Worm (Caenorhabditis elegans) whole organism, L2 larva: ENCODE measurements around the gene ugt-21.

ENCODE experiments used
- C34F6.9 ChIP-seq: fragments of 150-350 bp; optimal IDR thresholded peaks from 2 replicates; lab custom pipeline; 2014; ENCODE audit warnings: missing biosample characterization, missing genetic modification characterization
- R02D3.7 ChIP-seq: fragments of 150-350 bp; optimal IDR thresholded peaks from 2 replicates; lab custom pipeline; 2014; ENCODE audit warnings: missing biosample characterization, missing genetic modification characterization
- Y55F3AM.14 ChIP-seq: fragments of 200-800 bp; sonication (Bioruptor generic); optimal IDR thresholded peaks from 2 replicates; lab custom pipeline; 2018; ENCODE audit warnings: mild to moderate bottlenecking, missing genetic modification characterization, missing compliant biosample characterization
- alr-1 ChIP-seq: fragments of 150-350 bp; optimal IDR thresholded peaks from 2 replicates; lab custom pipeline; 2014; ENCODE audit warnings: missing biosample characterization, missing genetic modification characterization
- aly-2 ChIP-seq: fragments of 150-350 bp; optimal IDR thresholded peaks from 2 replicates; lab custom pipeline; 2014; ENCODE audit warnings: missing biosample characterization, missing genetic modification characterization
- ama-1 ChIP-seq: fragments of 150-350 bp; optimal IDR thresholded peaks from 2 replicates; lab custom pipeline; 2018; ENCODE audit warnings: inconsistent platforms
- ceh-16 ChIP-seq: fragments of 150-350 bp; optimal IDR thresholded peaks from 2 replicates; lab custom pipeline; 2014; ENCODE audit warnings: missing biosample characterization, missing genetic modification characterization
- ceh-82 ChIP-seq: fragments of 150-350 bp; optimal IDR thresholded peaks from 2 replicates; lab custom pipeline; 2014; ENCODE audit warnings: missing biosample characterization, missing genetic modification characterization
- elt-1 ChIP-seq: fragments of 150-350 bp; optimal IDR thresholded peaks from 2 replicates; lab custom pipeline; 2014; ENCODE audit warnings: missing biosample characterization, missing genetic modification characterization
- elt-3 ChIP-seq: sonication (generic microtip); optimal IDR thresholded peaks from 2 replicates; lab custom pipeline; 2017; ENCODE audit warnings: missing biosample characterization, missing genetic modification characterization
- fos-1 ChIP-seq: fragments of 150-350 bp; optimal IDR thresholded peaks from 2 replicates; lab custom pipeline; 2014; ENCODE audit warnings: missing biosample characterization, missing genetic modification characterization
- gmeb-1 ChIP-seq: fragments of 150-350 bp; optimal IDR thresholded peaks from 2 replicates; lab custom pipeline; 2014; ENCODE audit warnings: missing biosample characterization, missing genetic modification characterization
- lin-11 ChIP-seq: fragments of 150-350 bp; sonication (generic microtip); optimal IDR thresholded peaks from 2 replicates; lab custom pipeline; 2014; ENCODE audit warnings: missing biosample characterization, missing genetic modification characterization, inconsistent platforms, mixed read lengths
- lin-39 ChIP-seq: fragments of 150-350 bp; optimal IDR thresholded peaks from 2 replicates; lab custom pipeline; 2014; ENCODE audit warnings: missing biosample characterization, missing genetic modification reagents, missing genetic modification characterization
- lsy-2 ChIP-seq, 2 experiments: fragments of 150-350 bp in 1 of 2; sonication (generic microtip) in 1 of 2; optimal IDR thresholded peaks; 2 replicates each; lab custom pipeline; 2014 to 2017; ENCODE audit warnings: missing biosample characterization in 2 of 2, missing genetic modification characterization in 2 of 2
- mab-5 ChIP-seq: fragments of 150-350 bp; optimal IDR thresholded peaks from 2 replicates; lab custom pipeline; 2014; ENCODE audit warnings: missing biosample characterization, missing genetic modification characterization
- mbf-1 ChIP-seq: sonication (generic microtip); optimal IDR thresholded peaks from 2 replicates; lab custom pipeline; 2017; ENCODE audit warnings: missing biosample characterization, missing genetic modification characterization
- mdl-1 ChIP-seq, 2 experiments: fragments of 150-350 bp in 1 of 2; sonication (generic microtip) in 1 of 2; optimal IDR thresholded peaks; 2 replicates each; lab custom pipeline; 2017; ENCODE audit warnings: missing biosample characterization in 2 of 2, missing genetic modification characterization in 2 of 2
- nhr-10 ChIP-seq: sonication (generic microtip); optimal IDR thresholded peaks from 2 replicates; lab custom pipeline; 2017; ENCODE audit warnings: missing biosample characterization, missing genetic modification characterization
- nhr-11 ChIP-seq: fragments of 150-350 bp; optimal IDR thresholded peaks from 2 replicates; lab custom pipeline; 2014; ENCODE audit warnings: missing biosample characterization, missing genetic modification characterization
- nhr-12 ChIP-seq: fragments of 150-350 bp; optimal IDR thresholded peaks from 2 replicates; lab custom pipeline; 2014; ENCODE audit warnings: missing biosample characterization, missing genetic modification characterization
- nhr-129 ChIP-seq: fragments of 150-350 bp; optimal IDR thresholded peaks from 2 replicates; lab custom pipeline; 2014; ENCODE audit warnings: missing biosample characterization, missing genetic modification characterization
- nhr-21 ChIP-seq: fragments of 150-350 bp; optimal IDR thresholded peaks from 2 replicates; lab custom pipeline; 2014; ENCODE audit warnings: missing biosample characterization, missing genetic modification characterization
- nhr-25 ChIP-seq: fragments of 150-350 bp; sonication (generic microtip); optimal IDR thresholded peaks from 3 replicates; lab custom pipeline; 2014; ENCODE audit warnings: missing biosample characterization, missing genetic modification characterization
- nhr-6 ChIP-seq: fragments of 150-350 bp; optimal IDR thresholded peaks from 2 replicates; lab custom pipeline; 2014; ENCODE audit warnings: missing biosample characterization, missing genetic modification characterization
- nhr-77 ChIP-seq: fragments of 150-350 bp; optimal IDR thresholded peaks from 2 replicates; lab custom pipeline; 2014; ENCODE audit warnings: missing biosample characterization, missing genetic modification characterization
- peb-1 ChIP-seq: fragments of 150-350 bp; optimal IDR thresholded peaks from 2 replicates; lab custom pipeline; 2014; ENCODE audit warnings: missing biosample characterization, missing genetic modification characterization
- sem-4 ChIP-seq: fragments of 150-350 bp; optimal IDR thresholded peaks from 2 replicates; lab custom pipeline; 2014; ENCODE audit warnings: missing biosample characterization, missing genetic modification reagents, missing genetic modification characterization
- skn-1 ChIP-seq: sonication (generic microtip); optimal IDR thresholded peaks from 2 replicates; lab custom pipeline; 2017; ENCODE audit warnings: missing biosample characterization, missing genetic modification characterization
- sma-3 ChIP-seq: sonication (generic microtip); optimal IDR thresholded peaks from 2 replicates; lab custom pipeline; 2016; ENCODE audit warnings: missing genetic modification reagents, missing genetic modification characterization, missing compliant biosample characterization
- sma-9 ChIP-seq, 2 experiments: fragments of 150-350 bp in 1 of 2; sonication (generic microtip) in 1 of 2; optimal IDR thresholded peaks; 2 replicates each; lab custom pipeline; 2014 to 2016; ENCODE audit warnings: missing genetic modification characterization in 2 of 2, mild to moderate bottlenecking in 1 of 2, missing biosample characterization in 1 of 2, missing compliant biosample characterization in 1 of 2, missing genetic modification reagents in 1 of 2, moderate library complexity in 1 of 2
- snpc-4 ChIP-seq: fragments of 150-350 bp; optimal IDR thresholded peaks from 2 replicates; lab custom pipeline; 2014; ENCODE audit warnings: missing biosample characterization, missing genetic modification characterization
- unc-55 ChIP-seq: fragments of 150-350 bp; sonication (generic microtip); optimal IDR thresholded peaks from 3 replicates; lab custom pipeline; 2014; ENCODE audit warnings: missing biosample characterization, missing genetic modification reagents, missing genetic modification characterization
- unc-62 ChIP-seq: fragments of 150-350 bp; optimal IDR thresholded peaks from 2 replicates; lab custom pipeline; 2014; ENCODE audit warnings: missing biosample characterization, missing genetic modification reagents, missing genetic modification characterization
- zag-1 ChIP-seq: fragments of 150-350 bp; optimal IDR thresholded peaks from 2 replicates; lab custom pipeline; 2014; ENCODE audit warnings: missing biosample characterization, missing genetic modification characterization
- ztf-1 ChIP-seq: fragments of 200-800 bp; sonication (Bioruptor generic); conservative IDR thresholded peaks from 2 replicates; pipeline ENCODE4 v1.3.6; 2022; ENCODE audit warnings: missing genetic modification characterization, missing compliant biosample characterization
- ztf-11 ChIP-seq: sonication (generic microtip); optimal IDR thresholded peaks from 2 replicates; lab custom pipeline; 2017; ENCODE audit warnings: missing biosample characterization, missing genetic modification characterization
- ztf-4 ChIP-seq: fragments of 150-350 bp; optimal IDR thresholded peaks from 2 replicates; lab custom pipeline; 2014; ENCODE audit warnings: missing biosample characterization, missing genetic modification characterization

ugt-21 gene

ce11 chrIV:9488315-9488714 is 11.8 kb upstream of the ugt-21 start, which contains the start of gene sru-1:
Gene sru-1 (plus strand): TSS chrIV:9488615.
- TF ChIP-seq lin-11 (tag; lab: Kevin White, UChicago): no peak
- TF ChIP-seq alr-1 (tag; lab: Kevin White, UChicago): no peak
- TF ChIP-seq C34F6.9: no peak
- no peak for TF ChIP-seq mbf-1 (tag; lab: Kevin White, UChicago)
- no peak for TF ChIP-seq ztf-4 (tag; lab: Kevin White, UChicago)
- no peak for TF ChIP-seq lsy-2 (tag; optimal IDR thresholded peaks at IDR 0.05; lab: Kevin White, UChicago)
- TF ChIP-seq nhr-11 (tag; lab: Kevin White, UChicago): no peak
- no peak for TF ChIP-seq ama-1 (lab: Kevin White, UChicago)
- TF ChIP-seq unc-62 (GFP tag; lab: Kevin White, UChicago): no peak
- TF ChIP-seq lin-39: no peak
- TF ChIP-seq aly-2: no peak

ce11 chrIV:9490320-9490719 is 9.8 kb upstream of the ugt-21 start, which contains the start of gene sru-6:
Gene sru-6 (plus strand): TSS chrIV:9490620.
- no peak for TF ChIP-seq sma-3
- no peak for TF ChIP-seq elt-3 (tag; lab: Kevin White, UChicago)
- no peak for TF ChIP-seq unc-55
- TF ChIP-seq, all 48 proteins: peak for 0

ce11 chrIV:9496306-9496705 is 3.8 kb upstream of the ugt-21 start, which contains the start of gene sru-3:
Gene sru-3 (plus strand): TSS chrIV:9496606.
- TF ChIP-seq skn-1 (tag; lab: Kevin White, UChicago): no peak
- TF ChIP-seq snpc-4 (tag; lab: Kevin White, UChicago): no peak
- no peak for TF ChIP-seq elt-1 (tag; lab: Kevin White, UChicago)
- no peak for TF ChIP-seq mbf-1 (tag; lab: Kevin White, UChicago)
- no peak for TF ChIP-seq ztf-1 (GFP tag; lab: Robert Waterston, UW)
- no peak for TF ChIP-seq nhr-6 (tag; lab: Kevin White, UChicago)
- TF ChIP-seq lin-11 (tag; lab: Kevin White, UChicago): no peak
- no peak for TF ChIP-seq nhr-12 (tag; lab: Kevin White, UChicago)
- no peak for TF ChIP-seq mdl-1 (tag; optimal IDR thresholded peaks at IDR 0.05; lab: Kevin White, UChicago)
- no peak for TF ChIP-seq zag-1 (tag; lab: Kevin White, UChicago)
- no peak for TF ChIP-seq gmeb-1 (tag; lab: Kevin White, UChicago)
- no peak for TF ChIP-seq Y55F3AM.14 (GFP tag; lab: Kevin White, UChicago)
- TF ChIP-seq unc-55: no peak
- TF ChIP-seq sma-9 (GFP tag; optimal IDR thresholded peaks at IDR 0.05; lab: Kevin White, UChicago): no peak
- TF ChIP-seq sma-9 (tag; optimal IDR thresholded peaks at IDR 0.05; lab: Kevin White, UChicago): no peak
- TF ChIP-seq aly-2: no peak
- no peak for TF ChIP-seq lsy-2 (tag; optimal IDR thresholded peaks at IDR 0.05; lab: Kevin White, UChicago)
- TF ChIP-seq, all 48 proteins: peak for 0

ce11 chrIV:9498088-9498487 is 2.0 kb upstream of the ugt-21 start, which contains the start of gene sru-4:
Gene sru-4 (plus strand): TSS chrIV:9498388.
- TF ChIP-seq nhr-25 (tag; lab: Kevin White, UChicago): no peak
- TF ChIP-seq gmeb-1 (tag; lab: Kevin White, UChicago): no peak
- no peak for TF ChIP-seq skn-1 (tag; lab: Kevin White, UChicago)
- TF ChIP-seq nhr-129 (tag; lab: Kevin White, UChicago): no peak
- TF ChIP-seq peb-1 (tag; lab: Kevin White, UChicago): no peak
- TF ChIP-seq C34F6.9: no peak
- no peak for TF ChIP-seq elt-1 (tag; lab: Kevin White, UChicago)
- no peak for TF ChIP-seq R02D3.7 (tag; lab: Kevin White, UChicago)
- TF ChIP-seq nhr-77: no peak
- no peak for TF ChIP-seq elt-3 (tag; lab: Kevin White, UChicago)
- no peak for TF ChIP-seq nhr-21
- no peak for TF ChIP-seq sma-9 (GFP tag; optimal IDR thresholded peaks at IDR 0.05; lab: Kevin White, UChicago)
- no peak for TF ChIP-seq sma-9 (tag; optimal IDR thresholded peaks at IDR 0.05; lab: Kevin White, UChicago)
- no peak for TF ChIP-seq ztf-11 (tag; lab: Kevin White, UChicago)
- no peak for TF ChIP-seq fos-1 (tag; lab: Kevin White, UChicago)

- TF ChIP-seq mab-5 (tag; lab: Kevin White, UChicago) (no peak), ztf-11 (tag; lab: Kevin White, UChicago) (no peak), sma-9 (GFP tag; optimal IDR thresholded peaks at IDR 0.05; lab: Kevin White, UChicago) (no peak), sma-9 (tag; optimal IDR thresholded peaks at IDR 0.05; lab: Kevin White, UChicago) (no peak), ceh-16 (no peak), sem-4 (tag; lab: Kevin White, UChicago) (no peak), ceh-82 (tag; lab: Kevin White, UChicago) (no peak), nhr-10 (tag; lab: Kevin White, UChicago) (no peak), Y55F3AM.14 (GFP tag; lab: Kevin White, UChicago) (no peak)
Measured at ce11 chrIV:9499636-9500035, 475 bp upstream of the ugt-21 start.
